Fruit fly (Drosophila melanogaster): Measurements from ENCODE around the gene Sec61gamma.

- TF ChIP-seq fd85E (GFP tag; optimal IDR thresholded peaks at IDR 0.05) (no peak), CG16779 (tag; optimal IDR thresholded peaks at IDR 0.05) (no peak), Lpt (GFP tag; optimal IDR thresholded peaks at IDR 0.05) (no peak), CG6163 (GFP tag; IDR thresholded peaks at IDR 0.05) (no peak), Smox (GFP tag; optimal IDR thresholded peaks at IDR 0.05) (no peak), CG11902 (GFP tag; optimal IDR thresholded peaks at IDR 0.05) (no peak), svp (GFP tag) (no peak), Eip75B (GFP tag; optimal IDR thresholded peaks at IDR 0.05) (no peak), Sox102F (GFP tag; optimal IDR thresholded peaks at IDR 0.05) (no peak)
Measured at dm6 chrX:19605915-19606314, 37.2 kb upstream of the Sec61gamma start.
